Worm (Caenorhabditis elegans): ENCODE results near the gene F12A10.9.

- TF ChIP-seq lin-13 (tag; optimal IDR thresholded peaks at IDR 0.05) (no peak), mep-1 (tag; optimal IDR thresholded peaks at IDR 0.05) (no peak), nhr-237 (tag; optimal IDR thresholded peaks at IDR 0.05) (no peak), elt-3 (tag; optimal IDR thresholded peaks at IDR 0.05) (no peak), lsy-2 (tag; optimal IDR thresholded peaks at IDR 0.05) (no peak), sptf-1 (tag; optimal IDR thresholded peaks at IDR 0.05) (no peak), unc-39 (tag; optimal IDR thresholded peaks at IDR 0.05) (no peak)
These were observed 39.0 kb upstream of the F12A10.9 start for ce11 chrII:5459534-5459933.

All from whole organism, mixed stage, embryonic.